Fruit fly (Drosophila melanogaster) whole organism, embryonic: ENCODE data around the gene Rbm13.
A peak's percentile ranks its signal among the peaks of the same experiment; 100 is the strongest.

Source experiments
- Abd-B ChIP-seq: fragments of 200-800 bp; sonication (Bioruptor generic); optimal IDR thresholded peaks from 2 replicates; lab custom pipeline; 2018; ENCODE audit warnings: missing biosample characterization, mild to moderate bottlenecking, missing genetic modification characterization, moderate library complexity
- Ada2b ChIP-seq: fragments of 200-800 bp; sonication (Bioruptor generic); IDR thresholded peaks from 2 replicates; pipeline ENCODE4 v1.3.6; 2022; ENCODE audit warnings: missing biosample characterization, missing genetic modification characterization
- CG10267 ChIP-seq: fragments of 200-800 bp; sonication (Bioruptor generic); optimal IDR thresholded peaks from 2 replicates; lab custom pipeline; 2018; ENCODE audit warnings: missing biosample characterization, mild to moderate bottlenecking, missing genetic modification characterization, moderate library complexity
- CG10462 ChIP-seq: fragments of 200-800 bp; sonication (Bioruptor generic); optimal IDR thresholded peaks from 2 replicates; lab custom pipeline; 2016; ENCODE audit warnings: missing biosample characterization, missing genetic modification characterization
- CG11456 ChIP-seq: fragments of 200-800 bp; sonication (Bioruptor generic); IDR thresholded peaks from 3 replicates; pipeline ENCODE4 v1.3.6; 2022; ENCODE audit warnings: missing biosample characterization, missing genetic modification characterization
- CG12071 ChIP-seq: fragments of 200-800 bp; sonication (Bioruptor generic); optimal IDR thresholded peaks from 3 replicates; lab custom pipeline; 2018; ENCODE audit warnings: missing biosample characterization, mild to moderate bottlenecking, missing genetic modification characterization
- CG13424 ChIP-seq: fragments of 200-800 bp; sonication (Bioruptor generic); optimal IDR thresholded peaks from 2 replicates; lab custom pipeline; 2019; ENCODE audit warnings: missing biosample characterization, mild to moderate bottlenecking, missing genetic modification characterization, moderate library complexity
- CG14014 ChIP-seq: fragments of 200-800 bp; sonication (Bioruptor generic); IDR thresholded peaks from 2 replicates; pipeline ENCODE4 v1.3.6; 2022; ENCODE audit warnings: missing biosample characterization, missing genetic modification characterization
- CG14860 ChIP-seq: fragments of 200-800 bp; sonication (Bioruptor generic); IDR thresholded peaks from 3 replicates; pipeline ENCODE4 v1.3.6; 2022; ENCODE audit warnings: missing biosample characterization, missing genetic modification characterization; ENCODE audit not compliant: partially characterized antibody
- CG1529 ChIP-seq: fragments of 200-800 bp; sonication (Bioruptor generic); optimal IDR thresholded peaks from 3 replicates; lab custom pipeline; 2018; ENCODE audit warnings: missing biosample characterization, missing genetic modification characterization
- CG17186 ChIP-seq: fragments of 200-800 bp; sonication (Bioruptor generic); optimal IDR thresholded peaks from 3 replicates; lab custom pipeline; 2017; ENCODE audit warnings: missing biosample characterization, missing genetic modification reagents, missing genetic modification characterization
- CG31441 ChIP-seq: fragments of 200-800 bp; sonication (Bioruptor generic); IDR thresholded peaks from 2 replicates; pipeline ENCODE4 v1.3.6; 2022; ENCODE audit warnings: missing biosample characterization, missing genetic modification characterization
- CG3407 ChIP-seq: fragments of 200-800 bp; sonication (Bioruptor generic); optimal IDR thresholded peaks from 2 replicates; lab custom pipeline; 2018; ENCODE audit warnings: missing biosample characterization, mild to moderate bottlenecking, missing genetic modification characterization
- CG34224 ChIP-seq: fragments of 200-800 bp; sonication (Bioruptor generic); IDR thresholded peaks from 3 replicates; pipeline ENCODE4 v1.3.6; 2022; ENCODE audit warnings: missing biosample characterization, missing genetic modification characterization; ENCODE audit not compliant: partially characterized antibody
- CG3995 ChIP-seq: fragments of 200-800 bp; sonication (Bioruptor generic); optimal IDR thresholded peaks from 3 replicates; lab custom pipeline; 2016; ENCODE audit warnings: missing biosample characterization, missing genetic modification characterization
- CG4282 ChIP-seq: fragments of 200-800 bp; sonication (Bioruptor generic); optimal IDR thresholded peaks from 2 replicates; lab custom pipeline; 2016; ENCODE audit warnings: missing biosample characterization, missing genetic modification characterization
- CG5180 ChIP-seq: fragments of 200-800 bp; sonication (Bioruptor generic); optimal IDR thresholded peaks from 3 replicates; lab custom pipeline; 2017; ENCODE audit warnings: missing biosample characterization, missing genetic modification characterization, mild to moderate bottlenecking, moderate library complexity, missing genetic modification reagents
- CG6689 ChIP-seq: fragments of 200-800 bp; sonication (Bioruptor generic); IDR thresholded peaks from 2 replicates; pipeline ENCODE4 v1.3.6; 2022; ENCODE audit warnings: missing biosample characterization, missing genetic modification characterization
- CG7271 ChIP-seq: fragments of 200-800 bp; sonication (Bioruptor generic); optimal IDR thresholded peaks from 2 replicates; lab custom pipeline; 2018; ENCODE audit warnings: missing biosample characterization, mild to moderate bottlenecking, missing genetic modification characterization, moderate library complexity
- CG7745 ChIP-seq: fragments of 200-800 bp; sonication (Bioruptor generic); optimal IDR thresholded peaks from 2 replicates; lab custom pipeline; 2018; ENCODE audit warnings: missing biosample characterization, mild to moderate bottlenecking, missing genetic modification characterization, moderate library complexity
- CG9817 ChIP-seq: fragments of 200-800 bp; sonication (Bioruptor generic); optimal IDR thresholded peaks from 2 replicates; lab custom pipeline; 2018; ENCODE audit warnings: missing biosample characterization, mild to moderate bottlenecking, missing genetic modification characterization, moderate library complexity
- Gsc ChIP-seq: fragments of 200-800 bp; sonication (Bioruptor generic); IDR thresholded peaks from 2 replicates; pipeline ENCODE4 v1.3.6; 2022; ENCODE audit warnings: missing biosample characterization, missing genetic modification characterization
- HmgD ChIP-seq: fragments of 200-800 bp; sonication (Bioruptor generic); optimal IDR thresholded peaks from 3 replicates; lab custom pipeline; 2016; ENCODE audit warnings: missing biosample characterization, missing genetic modification characterization
- Hr3 ChIP-seq: fragments of 200-800 bp; sonication (Bioruptor generic); optimal IDR thresholded peaks from 3 replicates; lab custom pipeline; 2016; ENCODE audit warnings: missing biosample characterization, missing genetic modification characterization
- MESR4 ChIP-seq: fragments of 200-800 bp; sonication (Bioruptor generic); optimal IDR thresholded peaks from 2 replicates; lab custom pipeline; 2018; ENCODE audit warnings: missing biosample characterization, mild to moderate bottlenecking, missing genetic modification characterization, moderate library complexity
- Meics ChIP-seq: fragments of 200-800 bp; sonication (Bioruptor generic); optimal IDR thresholded peaks from 2 replicates; lab custom pipeline; 2017; ENCODE audit warnings: missing biosample characterization, mild to moderate bottlenecking, missing genetic modification characterization
- Mes4 ChIP-seq: fragments of 200-800 bp; sonication (Bioruptor generic); optimal IDR thresholded peaks from 2 replicates; lab custom pipeline; 2016; ENCODE audit warnings: missing biosample characterization, missing genetic modification characterization
- Nf-YB ChIP-seq: fragments of 200-800 bp; sonication (Bioruptor generic); optimal IDR thresholded peaks from 3 replicates; lab custom pipeline; 2019; ENCODE audit warnings: missing biosample characterization, mild to moderate bottlenecking, missing genetic modification characterization, moderate library complexity
- Usf ChIP-seq: fragments of 200-800 bp; sonication (Bioruptor generic); optimal IDR thresholded peaks from 2 replicates; lab custom pipeline; 2017; ENCODE audit warnings: missing genotype, missing biosample characterization, missing genetic modification characterization
- caup ChIP-seq: fragments of 200-800 bp; sonication (Bioruptor generic); optimal IDR thresholded peaks from 3 replicates; lab custom pipeline; 2017; ENCODE audit warnings: missing biosample characterization, mild to moderate bottlenecking, missing genetic modification characterization, moderate library complexity; ENCODE audit not compliant: severe bottlenecking
- cg ChIP-seq: fragments of 200-800 bp; sonication (Bioruptor generic); optimal IDR thresholded peaks from 3 replicates; lab custom pipeline; 2019; ENCODE audit warnings: missing biosample characterization, mild to moderate bottlenecking, missing genetic modification characterization, moderate library complexity
- fu2 ChIP-seq: fragments of 200-800 bp; sonication (Bioruptor generic); optimal IDR thresholded peaks from 2 replicates; lab custom pipeline; 2016; ENCODE audit warnings: missing biosample characterization, missing genetic modification characterization
- gcm2 ChIP-seq: fragments of 200-800 bp; sonication (Bioruptor generic); optimal IDR thresholded peaks from 2 replicates; lab custom pipeline; 2016; ENCODE audit warnings: missing biosample characterization, missing genetic modification characterization
- grn ChIP-seq: fragments of 200-800 bp; sonication (Bioruptor generic); optimal IDR thresholded peaks from 3 replicates; lab custom pipeline; 2017; ENCODE audit warnings: missing biosample characterization, missing genetic modification characterization
- ham ChIP-seq: fragments of 200-800 bp; sonication (Bioruptor generic); IDR thresholded peaks from 2 replicates; pipeline ENCODE4 v1.3.6; 2022; ENCODE audit warnings: missing biosample characterization, missing genetic modification characterization
- hkb ChIP-seq, 2 experiments: fragments of 200-800 bp in 1 of 2; fragments of >200 bp in 1 of 2; sonication (Bioruptor generic) in 1 of 2; IDR thresholded peaks in 1 of 2; optimal IDR thresholded peaks in 1 of 2; 2 replicates each; pipeline versions ENCODE4 v1.3.6 to Lab custom; 2017 to 2022; ENCODE audit warnings: missing biosample characterization in 1 of 2, missing genetic modification characterization in 1 of 2
- jigr1 ChIP-seq: fragments of 200-800 bp; sonication (Bioruptor generic); IDR thresholded peaks from 3 replicates; pipeline ENCODE4 v1.3.6; 2022; ENCODE audit warnings: missing biosample characterization, missing genetic modification characterization
- jumu ChIP-seq: fragments of 200-800 bp; sonication (Bioruptor generic); optimal IDR thresholded peaks from 3 replicates; lab custom pipeline; 2016; ENCODE audit warnings: missing biosample characterization, missing genetic modification characterization
- klu ChIP-seq: fragments of 200-800 bp; sonication (Bioruptor generic); IDR thresholded peaks from 2 replicates; pipeline ENCODE4 v1.3.6; 2022; ENCODE audit warnings: missing biosample characterization, missing genetic modification characterization
- oc ChIP-seq: fragments of 200-800 bp; sonication (Bioruptor generic); optimal IDR thresholded peaks from 2 replicates; lab custom pipeline; 2018; ENCODE audit warnings: missing biosample characterization, mild to moderate bottlenecking, missing genetic modification characterization, moderate library complexity
- otp ChIP-seq: fragments of 200-800 bp; sonication (Bioruptor generic); IDR thresholded peaks from 3 replicates; pipeline ENCODE4, ENCODE4 v1.3.6; 2022; ENCODE audit warnings: missing biosample characterization, missing genetic modification characterization
- pb ChIP-seq: fragments of 200-800 bp; sonication (Bioruptor generic); optimal IDR thresholded peaks from 3 replicates; lab custom pipeline; 2016; ENCODE audit warnings: missing biosample characterization, missing genetic modification characterization
- peb ChIP-seq: fragments of 200-800 bp; sonication (Bioruptor generic); IDR thresholded peaks from 2 replicates; pipeline ENCODE4 v1.3.6; 2022; ENCODE audit warnings: missing biosample characterization, missing genetic modification characterization
- salm ChIP-seq: fragments of 200-800 bp; sonication (Bioruptor generic); optimal IDR thresholded peaks from 2 replicates; lab custom pipeline; 2018; ENCODE audit warnings: missing biosample characterization, mild to moderate bottlenecking, missing genetic modification characterization
- sim ChIP-seq: fragments of 200-800 bp; sonication (Bioruptor generic); IDR thresholded peaks from 2 replicates; pipeline ENCODE4 v1.3.6; 2022; ENCODE audit warnings: missing biosample characterization, missing genetic modification characterization
- sima ChIP-seq: fragments of 200-800 bp; sonication (Bioruptor generic); optimal IDR thresholded peaks from 2 replicates; lab custom pipeline; 2016; ENCODE audit warnings: missing biosample characterization, missing genetic modification characterization
- sisA ChIP-seq: fragments of 200-800 bp; sonication (Bioruptor generic); IDR thresholded peaks from 2 replicates; pipeline ENCODE4 v1.3.6; 2022; ENCODE audit warnings: missing biosample characterization, missing genetic modification characterization
- sob ChIP-seq: fragments of 200-800 bp; sonication (Bioruptor generic); IDR thresholded peaks from 2 replicates; pipeline ENCODE4 v1.3.6; 2022; ENCODE audit warnings: missing biosample characterization, missing genetic modification characterization
- tap ChIP-seq: fragments of 200-800 bp; optimal IDR thresholded peaks from 3 replicates; lab custom pipeline; 2019; ENCODE audit warnings: missing biosample characterization, mild to moderate bottlenecking, missing genetic modification characterization, moderate library complexity

Rbm13 gene

dm6 chrX:8897859-8898427 lies 3.6 kb upstream of the Rbm13 start, which contains the start of gene Moe (continued):
- 0 out of 2 replicates have a peak, but pooled peaks have one; percentile 19 for TF ChIP-seq CG31441 (GFP tag; lab: Robert Waterston, UW)
- TF ChIP-seq tap = no peak
- no peak for TF ChIP-seq CG5180 (GFP tag; lab: Kevin White, UChicago)
- TF ChIP-seq Gsc (GFP tag; lab: Robert Waterston, UW) = no peak
- TF ChIP-seq CG12071 (GFP tag; lab: Kevin White, UChicago) = no peak
- no peak for TF ChIP-seq sim (GFP tag; lab: Robert Waterston, UW)
- peak; percentile 35 for TF ChIP-seq MESR4
- TF ChIP-seq CG6689 (GFP tag; lab: Robert Waterston, UW) = peak; percentile 35; the same call in 1 of the 2 replicates
- TF ChIP-seq CG14860 (GFP tag; lab: Robert Waterston, UW) = peak; percentile 60; the same call in 2 of the 3 replicates
- TF ChIP-seq Mes4 (GFP tag; lab: Kevin White, UChicago) = peak; percentile 3
- no peak for TF ChIP-seq oc
- no peak for TF ChIP-seq ham
- no peak for TF ChIP-seq Nf-YB (GFP tag; lab: Kevin White, UChicago)
- no peak for TF ChIP-seq otp (GFP tag; lab: Robert Waterston, UW)
- TF ChIP-seq Ada2b (GFP tag; lab: Robert Waterston, UW) = peak; percentile 36; the same call in 1 of the 2 replicates
- peak; percentile 62 for TF ChIP-seq sisA (GFP tag; lab: Robert Waterston, UW)
- TF ChIP-seq CG7271 (tag; lab: Kevin White, UChicago) = no peak
- no peak for TF ChIP-seq sima (GFP tag; lab: Kevin White, UChicago)
- TF ChIP-seq pb (GFP tag; lab: Kevin White, UChicago) = peak; percentile 7
- TF ChIP-seq CG14014 (GFP tag; lab: Robert Waterston, UW) = 0 out of 2 replicates have a peak, but pooled peaks have one; percentile 7
- no peak for TF ChIP-seq gcm2 (GFP tag; lab: Kevin White, UChicago)
- TF ChIP-seq CG9817 = peak; percentile 35
- peak; percentile 62 for TF ChIP-seq Hr3 (GFP tag; lab: Kevin White, UChicago)
- no peak for TF ChIP-seq Abd-B (GFP tag; lab: Kevin White, UChicago)
- peak; percentile 62 for TF ChIP-seq jumu (GFP tag; lab: Kevin White, UChicago)
- TF ChIP-seq fu2 = peak; percentile 51
- peak; percentile 93 for TF ChIP-seq cg (GFP tag; lab: Kevin White, UChicago)
- no peak for TF ChIP-seq CG3995
- TF ChIP-seq CG4282 (GFP tag; lab: Kevin White, UChicago) = peak; percentile 71
- TF ChIP-seq CG1529 = no peak
- no peak for TF ChIP-seq CG3407
- peak; percentile 38 for TF ChIP-seq CG10267 (tag; lab: Kevin White, UChicago)
- TF ChIP-seq CG34224 = peak; percentile 79; the same call in 2 of the 3 replicates
- no peak for TF ChIP-seq CG7745 (tag; lab: Kevin White, UChicago)
- no peak for TF ChIP-seq salm (tag; lab: Kevin White, UChicago)
- no peak for TF ChIP-seq peb
- no peak for TF ChIP-seq Usf
- peak; percentile 16 for TF ChIP-seq Meics
- TF ChIP-seq jigr1 = no peak
- TF ChIP-seq HmgD (GFP tag; lab: Kevin White, UChicago) = peak; percentile 45
- TF ChIP-seq klu (GFP tag; lab: Robert Waterston, UW) = 0 out of 2 replicates have a peak, but pooled peaks have one; percentile 18
- TF ChIP-seq CG17186 (GFP tag; lab: Kevin White, UChicago) = peak; percentile 33
- TF ChIP-seq caup = peak; percentile 44
- TF ChIP-seq hkb (optimal IDR thresholded peaks at IDR 0.05; lab: Kevin White, UChicago) = no peak
- TF ChIP-seq hkb (GFP tag; IDR thresholded peaks at IDR 0.05; lab: Robert Waterston, UW) = no peak
- peak; percentile 39 for TF ChIP-seq CG13424
- peak; percentile 35 for TF ChIP-seq CG10462 (GFP tag; lab: Kevin White, UChicago)
- TF ChIP-seq CG11456 (GFP tag; lab: Robert Waterston, UW) = peak; percentile 83
- TF ChIP-seq grn (GFP tag; lab: Kevin White, UChicago) = no peak
- TF ChIP-seq sob (GFP tag; lab: Robert Waterston, UW) = peak; percentile 52; the same call in 1 of the 2 replicates
